Fruit fly (Drosophila melanogaster): ENCODE data around the gene Hr78.

DNA sequence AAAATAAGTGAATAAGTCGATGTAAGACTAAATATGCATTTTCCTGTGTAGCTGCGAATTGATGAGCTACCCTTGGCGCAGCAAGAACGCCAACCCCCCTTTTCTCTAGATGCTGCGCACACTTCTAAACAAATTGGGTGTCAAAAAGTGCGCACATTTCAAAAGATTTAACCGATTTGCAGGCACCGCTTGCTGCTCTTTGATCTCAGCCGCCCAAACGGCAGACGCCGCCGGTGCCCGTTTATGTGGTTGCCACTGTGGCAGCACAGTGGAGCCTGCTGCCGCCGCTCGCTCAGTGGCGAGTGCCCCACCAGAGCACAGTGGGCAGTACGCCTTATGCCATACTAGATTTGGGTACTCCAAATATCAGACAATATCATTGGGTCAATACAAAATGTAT is 46.8 kb downstream of the Hr78 start:
- TF ChIP-seq CG8478 (optimal IDR thresholded peaks at IDR 0.05) (no peak), CTCF (optimal IDR thresholded peaks at IDR 0.05) (no peak)

Data from S2 (cell line).